Fruit fly (Drosophila melanogaster) whole organism, embryonic: ENCODE data around the gene ver.

Source experiments
- Asciz ChIP-seq: fragments of 200-800 bp; sonication (Bioruptor generic); optimal IDR thresholded peaks from 2 replicates; lab custom pipeline; 2017; ENCODE audit warnings: missing biosample characterization, mild to moderate bottlenecking, missing genetic modification characterization, missing genetic modification reagents
- Awh ChIP-seq: fragments of 200-800 bp; sonication (Bioruptor generic); IDR thresholded peaks from 2 replicates; pipeline ENCODE4, ENCODE4 v1.3.6; 2022; ENCODE audit warnings: missing biosample characterization, missing genetic modification characterization
- CG11247 ChIP-seq: fragments of 200-800 bp; sonication (Bioruptor generic); IDR thresholded peaks from 2 replicates; pipeline ENCODE4 v1.3.6; 2022; ENCODE audit warnings: missing biosample characterization, missing genetic modification characterization
- CG11504 ChIP-seq: fragments of 200-800 bp; sonication (Bioruptor generic); optimal IDR thresholded peaks from 3 replicates; lab custom pipeline; 2019; ENCODE audit warnings: missing biosample characterization, mild to moderate bottlenecking, missing genetic modification characterization, moderate library complexity
- CG1233 ChIP-seq: fragments of 200-800 bp; sonication (Bioruptor generic); optimal IDR thresholded peaks from 4 replicates; lab custom pipeline; 2018; ENCODE audit warnings: missing biosample characterization, mild to moderate bottlenecking, missing genetic modification characterization
- CG14014 ChIP-seq: fragments of 200-800 bp; sonication (Bioruptor generic); IDR thresholded peaks from 2 replicates; pipeline ENCODE4 v1.3.6; 2022; ENCODE audit warnings: missing biosample characterization, missing genetic modification characterization
- CG14710 ChIP-seq: fragments of 200-800 bp; sonication (Bioruptor generic); optimal IDR thresholded peaks from 3 replicates; lab custom pipeline; 2019; ENCODE audit warnings: missing biosample characterization, mild to moderate bottlenecking, missing genetic modification characterization, moderate library complexity
- CG15011 ChIP-seq: fragments of 200-800 bp; sonication (Bioruptor generic); optimal IDR thresholded peaks from 3 replicates; lab custom pipeline; 2018; ENCODE audit warnings: missing biosample characterization, mild to moderate bottlenecking, missing genetic modification characterization
- CG1603 ChIP-seq: fragments of 200-800 bp; sonication (Bioruptor generic); optimal IDR thresholded peaks from 2 replicates; lab custom pipeline; 2019; ENCODE audit warnings: missing biosample characterization, mild to moderate bottlenecking, missing genetic modification characterization, moderate library complexity
- CG17385 ChIP-seq: fragments of 200-800 bp; sonication (Bioruptor generic); optimal IDR thresholded peaks from 3 replicates; lab custom pipeline; 2018; ENCODE audit warnings: missing biosample characterization, mild to moderate bottlenecking, missing genetic modification characterization
- CG18262 ChIP-seq: fragments of 200-800 bp; optimal IDR thresholded peaks from 3 replicates; lab custom pipeline; 2019; ENCODE audit warnings: missing biosample characterization, mild to moderate bottlenecking, missing genetic modification characterization, moderate library complexity
- CG31388 ChIP-seq: fragments of 200-800 bp; sonication (Bioruptor generic); optimal IDR thresholded peaks from 2 replicates; lab custom pipeline; 2016; ENCODE audit warnings: missing biosample characterization, missing genetic modification characterization
- CG3407 ChIP-seq: fragments of 200-800 bp; sonication (Bioruptor generic); optimal IDR thresholded peaks from 2 replicates; lab custom pipeline; 2018; ENCODE audit warnings: missing biosample characterization, mild to moderate bottlenecking, missing genetic modification characterization
- CG4328 ChIP-seq: fragments of 200-800 bp; sonication (Bioruptor generic); optimal IDR thresholded peaks from 3 replicates; lab custom pipeline; 2017; ENCODE audit warnings: missing biosample characterization, missing genetic modification reagents, missing genetic modification characterization
- CG5180 ChIP-seq: fragments of 200-800 bp; sonication (Bioruptor generic); optimal IDR thresholded peaks from 3 replicates; lab custom pipeline; 2017; ENCODE audit warnings: missing biosample characterization, missing genetic modification characterization, mild to moderate bottlenecking, moderate library complexity, missing genetic modification reagents
- CG8388 ChIP-seq: fragments of 200-800 bp; sonication (Bioruptor generic); optimal IDR thresholded peaks from 2 replicates; lab custom pipeline; 2019; ENCODE audit warnings: missing biosample characterization, mild to moderate bottlenecking, missing genetic modification characterization, moderate library complexity
- CG8944 ChIP-seq: fragments of 200-800 bp; sonication (Bioruptor generic); optimal IDR thresholded peaks from 3 replicates; lab custom pipeline; 2016; ENCODE audit warnings: missing biosample characterization, missing genetic modification characterization
- Eip74EF ChIP-seq, 2 experiments: fragments of 200-800 bp in 1 of 2; fragments of >200 bp in 1 of 2; sonication (Bioruptor generic) in 1 of 2; optimal IDR thresholded peaks; 2 replicates each; lab custom pipeline; 2017 to 2019; ENCODE audit warnings: missing biosample characterization in 2 of 2, missing genetic modification characterization in 2 of 2, mild to moderate bottlenecking in 1 of 2, moderate library complexity in 1 of 2
- Hr51 ChIP-seq, 2 experiments: fragments of 200-800 bp; sonication (Bioruptor generic); optimal IDR thresholded peaks; 2 replicates in 1 of 2; 3 replicates in 1 of 2; lab custom pipeline; 2016 to 2018; ENCODE audit warnings: missing biosample characterization in 2 of 2, missing genetic modification characterization in 2 of 2, mild to moderate bottlenecking in 1 of 2, moderate library complexity in 1 of 2
- Myb ChIP-seq: fragments of 200-800 bp; sonication (Bioruptor generic); optimal IDR thresholded peaks from 2 replicates; lab custom pipeline; 2016; ENCODE audit warnings: missing biosample characterization, missing genetic modification characterization
- Oaz ChIP-seq: fragments of 200-800 bp; sonication (Bioruptor generic); IDR thresholded peaks from 2 replicates; pipeline ENCODE4 v1.3.6; 2022; ENCODE audit warnings: missing biosample characterization, missing genetic modification characterization
- Optix ChIP-seq: fragments of 200-800 bp; sonication (Bioruptor generic); IDR thresholded peaks from 3 replicates; pipeline ENCODE4 v1.3.6; 2022; ENCODE audit warnings: missing biosample characterization, missing genetic modification characterization
- Poxn ChIP-seq: fragments of 200-800 bp; sonication (Bioruptor generic); IDR thresholded peaks from 2 replicates; pipeline ENCODE4 v1.3.6; 2022; ENCODE audit warnings: missing biosample characterization, missing genetic modification characterization
- Side ChIP-seq: fragments of 200-800 bp; sonication (Bioruptor generic); optimal IDR thresholded peaks from 2 replicates; lab custom pipeline; 2016; ENCODE audit warnings: missing biosample characterization, missing genetic modification characterization
- Six4 ChIP-seq: fragments of 200-800 bp; sonication (Bioruptor generic); optimal IDR thresholded peaks from 2 replicates; lab custom pipeline; 2016; ENCODE audit warnings: missing biosample characterization, missing genetic modification characterization
- Sox102F ChIP-seq: fragments of 200-800 bp; sonication (Bioruptor generic); optimal IDR thresholded peaks from 2 replicates; lab custom pipeline; 2018; ENCODE audit warnings: missing biosample characterization, mild to moderate bottlenecking, missing genetic modification characterization, moderate library complexity
- az2 ChIP-seq: fragments of 200-800 bp; sonication (Bioruptor generic); optimal IDR thresholded peaks from 3 replicates; lab custom pipeline; 2016; ENCODE audit warnings: missing biosample characterization, missing genetic modification characterization
- cato ChIP-seq: fragments of 200-800 bp; sonication (Bioruptor generic); optimal IDR thresholded peaks from 2 replicates; lab custom pipeline; 2016; ENCODE audit warnings: missing biosample characterization, missing genetic modification characterization, borderline replicate concordance
- caup ChIP-seq: fragments of 200-800 bp; sonication (Bioruptor generic); optimal IDR thresholded peaks from 3 replicates; lab custom pipeline; 2017; ENCODE audit warnings: missing biosample characterization, mild to moderate bottlenecking, missing genetic modification characterization, moderate library complexity; ENCODE audit not compliant: severe bottlenecking
- crol ChIP-seq: fragments of 200-800 bp; sonication (Bioruptor generic); IDR thresholded peaks from 2 replicates; pipeline ENCODE4 v1.3.6; 2022; ENCODE audit warnings: missing biosample characterization, missing genetic modification characterization
- fd102C ChIP-seq: fragments of 200-800 bp; sonication (Bioruptor generic); optimal IDR thresholded peaks from 2 replicates; lab custom pipeline; 2018; ENCODE audit warnings: missing biosample characterization, mild to moderate bottlenecking, missing genetic modification characterization, moderate library complexity
- hkb ChIP-seq, 2 experiments: fragments of 200-800 bp in 1 of 2; fragments of >200 bp in 1 of 2; sonication (Bioruptor generic) in 1 of 2; IDR thresholded peaks in 1 of 2; optimal IDR thresholded peaks in 1 of 2; 2 replicates each; pipeline versions ENCODE4 v1.3.6 to Lab custom; 2017 to 2022; ENCODE audit warnings: missing biosample characterization in 1 of 2, missing genetic modification characterization in 1 of 2
- insv ChIP-seq, 2 experiments: fragments of 200-800 bp; sonication (Bioruptor generic); optimal IDR thresholded peaks; 3 replicates each; lab custom pipeline; 2016 to 2018; ENCODE audit warnings: missing biosample characterization in 2 of 2, missing genetic modification characterization in 2 of 2
- kay ChIP-seq: fragments of 200-800 bp; sonication (Bioruptor generic); optimal IDR thresholded peaks from 2 replicates; lab custom pipeline; 2016; ENCODE audit warnings: missing biosample characterization, missing genetic modification characterization
- mam ChIP-seq: fragments of 200-800 bp; sonication (Bioruptor generic); optimal IDR thresholded peaks from 3 replicates; lab custom pipeline; 2016; ENCODE audit warnings: missing biosample characterization, missing genetic modification characterization
- nerfin-1 ChIP-seq: fragments of 200-800 bp; sonication (Bioruptor generic); optimal IDR thresholded peaks from 3 replicates; lab custom pipeline; 2019; ENCODE audit warnings: missing biosample characterization, mild to moderate bottlenecking, missing genetic modification characterization, moderate library complexity
- nmo ChIP-seq: fragments of 200-800 bp; sonication (Bioruptor generic); optimal IDR thresholded peaks from 2 replicates; lab custom pipeline; 2018; ENCODE audit warnings: missing biosample characterization, mild to moderate bottlenecking, missing genetic modification characterization, moderate library complexity
- nom ChIP-seq: fragments of 200-800 bp; sonication (Bioruptor generic); optimal IDR thresholded peaks from 2 replicates; lab custom pipeline; 2017; ENCODE audit warnings: missing biosample characterization, missing genetic modification characterization, mild to moderate bottlenecking, moderate library complexity, missing genetic modification reagents
- org-1 ChIP-seq: fragments of 200-800 bp; sonication (Bioruptor generic); optimal IDR thresholded peaks from 2 replicates; lab custom pipeline; 2017; ENCODE audit warnings: missing biosample characterization, missing genetic modification characterization
- pfk ChIP-seq: fragments of 200-800 bp; sonication (Bioruptor generic); optimal IDR thresholded peaks from 2 replicates; lab custom pipeline; 2018; ENCODE audit warnings: missing biosample characterization, mild to moderate bottlenecking, missing genetic modification characterization, moderate library complexity
- ranshi ChIP-seq: fragments of 200-800 bp; sonication (Bioruptor generic); IDR thresholded peaks from 2 replicates; pipeline ENCODE4 v1.3.6; 2022; ENCODE audit warnings: missing biosample characterization, missing genetic modification characterization
- ro ChIP-seq: fragments of 200-800 bp; sonication (Bioruptor generic); IDR thresholded peaks from 2 replicates; pipeline ENCODE4 v1.3.6; 2022; ENCODE audit warnings: missing biosample characterization, missing genetic modification characterization
- row ChIP-seq: fragments of 200-800 bp; sonication (Bioruptor generic); IDR thresholded peaks from 3 replicates; pipeline ENCODE4 v1.3.6; 2022; ENCODE audit warnings: missing biosample characterization, missing genetic modification characterization
- sr ChIP-seq: fragments of 200-800 bp; sonication (Bioruptor generic); IDR thresholded peaks from 3 replicates; pipeline ENCODE4 v1.3.6; 2022; ENCODE audit warnings: missing biosample characterization, missing genetic modification characterization
- stc ChIP-seq: fragments of 200-800 bp; sonication (Bioruptor generic); IDR thresholded peaks from 2 replicates; pipeline ENCODE4 v1.3.6; 2022; ENCODE audit warnings: missing biosample characterization, missing genetic modification characterization
- tap ChIP-seq: fragments of 200-800 bp; optimal IDR thresholded peaks from 3 replicates; lab custom pipeline; 2019; ENCODE audit warnings: missing biosample characterization, mild to moderate bottlenecking, missing genetic modification characterization, moderate library complexity
- ttk ChIP-seq: fragments of 200-800 bp; sonication (Bioruptor generic); IDR thresholded peaks from 2 replicates; pipeline ENCODE4 v2.1.2; 2022; ENCODE audit warnings: missing biosample characterization, missing genetic modification characterization
- vvl ChIP-seq: fragments of 200-800 bp; sonication (Bioruptor generic); IDR thresholded peaks from 2 replicates; pipeline ENCODE4 v1.3.6; 2022; ENCODE audit warnings: missing biosample characterization, missing genetic modification characterization

ver gene

DNA sequence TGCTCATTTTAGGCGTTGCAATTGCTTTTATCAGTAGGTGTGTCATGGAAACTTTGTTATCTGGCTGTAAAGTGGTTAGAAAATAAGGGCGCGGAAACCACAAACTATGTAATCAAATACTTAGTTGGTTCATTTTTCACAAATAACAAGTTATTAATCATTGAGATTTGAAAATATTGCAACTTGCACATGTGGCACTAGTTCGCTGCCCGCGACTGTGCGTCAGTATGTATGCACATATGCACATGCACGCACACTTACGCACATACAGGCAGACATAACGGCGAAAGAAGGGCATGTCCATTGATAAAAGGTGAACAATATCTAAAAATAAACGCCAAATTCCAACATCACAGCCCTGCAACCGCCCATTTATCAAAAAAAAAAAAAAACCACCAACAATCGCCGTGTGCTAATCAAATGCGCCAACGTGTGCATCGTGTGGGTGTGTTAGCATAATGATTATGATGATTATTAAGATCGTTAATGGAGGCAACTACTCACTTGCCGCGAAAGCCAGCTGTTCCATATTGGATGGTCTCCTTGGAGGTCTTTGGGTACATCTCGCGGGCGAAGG is 5.7 kb downstream of the ver start (continued):
- peak; percentile 52 for TF ChIP-seq CG17385 (GFP tag; lab: Kevin White, UChicago)
- peak in 1 of 2 experiments; percentile 60 for TF ChIP-seq Hr51 (GFP tag; optimal IDR thresholded peaks at IDR 0.05; lab: Kevin White, UChicago)
- peak; percentile 77 for TF ChIP-seq Awh
- TF ChIP-seq CG1233, result peak; percentile 12
- 0 out of 3 replicates have a peak, but pooled peaks have one; percentile 17 for TF ChIP-seq Optix (GFP tag; lab: Robert Waterston, UW)
- peak; percentile 37 for TF ChIP-seq CG8388 (GFP tag; lab: Kevin White, UChicago)
- TF ChIP-seq tap, result peak; percentile 49
- peak; percentile 23 for TF ChIP-seq CG3407 (GFP tag; lab: Kevin White, UChicago)
- peak; percentile 72 for TF ChIP-seq CG11504 (tag; lab: Kevin White, UChicago)
- peak; percentile 53 for TF ChIP-seq CG8944 (GFP tag; lab: Kevin White, UChicago)
- no peak for TF ChIP-seq insv (GFP tag; optimal IDR thresholded peaks at IDR 0.05; lab: Kevin White, UChicago)
- TF ChIP-seq mam, result peak; percentile 26
- peak; percentile 17; the same call in 1 of the 2 replicates for TF ChIP-seq ranshi
- TF ChIP-seq org-1, result peak; percentile 13
- TF ChIP-seq CG31388 (GFP tag; lab: Kevin White, UChicago), result no peak
- TF ChIP-seq CG15011 (GFP tag; lab: Kevin White, UChicago), result no peak
- peak; percentile 39; the same call in 1 of the 3 replicates for TF ChIP-seq row (GFP tag; lab: Robert Waterston, UW)
- TF ChIP-seq ttk, result peak; percentile 50; the same call in 1 of the 2 replicates
- TF ChIP-seq stc (GFP tag; lab: Robert Waterston, UW), result 0 out of 2 replicates have a peak, but pooled peaks have one; percentile 50
- TF ChIP-seq CG4328, result no peak
- TF ChIP-seq Poxn, result no peak
- peak; percentile 63 for TF ChIP-seq CG18262
- TF ChIP-seq Sox102F (GFP tag; lab: Kevin White, UChicago), result no peak
- peak; percentile 49 for TF ChIP-seq az2
- no peak for TF ChIP-seq ro (GFP tag; lab: Robert Waterston, UW)
- TF ChIP-seq CG14710 (tag; lab: Kevin White, UChicago), result peak; percentile 23
- peak; percentile 57 for TF ChIP-seq Asciz (GFP tag; lab: Kevin White, UChicago)
- TF ChIP-seq fd102C (GFP tag; lab: Kevin White, UChicago), result no peak
- 0 out of 2 replicates have a peak, but pooled peaks have one; percentile 43 for TF ChIP-seq CG11247 (GFP tag; lab: Robert Waterston, UW)
- TF ChIP-seq nom (GFP tag; lab: Kevin White, UChicago), result peak; percentile 22
- TF ChIP-seq Myb, result no peak
- TF ChIP-seq Eip74EF (GFP tag; optimal IDR thresholded peaks at IDR 0.05; lab: Kevin White, UChicago), result no peak
- peak; percentile 49 for TF ChIP-seq nerfin-1 (tag; lab: Kevin White, UChicago)
- TF ChIP-seq sr (GFP tag; lab: Robert Waterston, UW), result peak; percentile 76
- TF ChIP-seq cato, result no peak
- peak; percentile 84 for TF ChIP-seq vvl
- no peak for TF ChIP-seq hkb (optimal IDR thresholded peaks at IDR 0.05; lab: Kevin White, UChicago)
- TF ChIP-seq hkb (GFP tag; IDR thresholded peaks at IDR 0.05; lab: Robert Waterston, UW), result peak; percentile 80
- 0 out of 2 replicates have a peak, but pooled peaks have one; percentile 35 for TF ChIP-seq CG14014 (GFP tag; lab: Robert Waterston, UW)
- TF ChIP-seq CG1603, result peak; percentile 75
- TF ChIP-seq Six4 (GFP tag; lab: Kevin White, UChicago), result peak; percentile 22
- peak; percentile 25 for TF ChIP-seq CG5180 (GFP tag; lab: Kevin White, UChicago)
- peak; percentile 39 for TF ChIP-seq Side
- no peak for TF ChIP-seq pfk (GFP tag; lab: Kevin White, UChicago)
- TF ChIP-seq crol (GFP tag; lab: Robert Waterston, UW), result no peak
- 0 out of 2 replicates have a peak, but pooled peaks have one; percentile 13 for TF ChIP-seq Oaz (GFP tag; lab: Robert Waterston, UW)
- peak; percentile 34 for TF ChIP-seq kay
- peak; percentile 19 for TF ChIP-seq caup (GFP tag; lab: Kevin White, UChicago)
- peak; percentile 42 for TF ChIP-seq nmo
